Worm (Caenorhabditis elegans) whole organism, L2 larva: Measurements from ENCODE around the gene ZK1098.11.

ENCODE experiments used
- ceh-82 ChIP-seq: fragments of 150-350 bp; optimal IDR thresholded peaks from 2 replicates; lab custom pipeline; 2014; ENCODE audit warnings: missing biosample characterization, missing genetic modification characterization
- dmd-4 ChIP-seq: sonication (generic microtip); optimal IDR thresholded peaks from 2 replicates; lab custom pipeline; 2017; ENCODE audit warnings: missing biosample characterization, missing genetic modification characterization
- nhr-12 ChIP-seq: fragments of 150-350 bp; optimal IDR thresholded peaks from 2 replicates; lab custom pipeline; 2014; ENCODE audit warnings: missing biosample characterization, missing genetic modification characterization
- ztf-11 ChIP-seq: sonication (generic microtip); optimal IDR thresholded peaks from 2 replicates; lab custom pipeline; 2017; ENCODE audit warnings: missing biosample characterization, missing genetic modification characterization

DNA sequence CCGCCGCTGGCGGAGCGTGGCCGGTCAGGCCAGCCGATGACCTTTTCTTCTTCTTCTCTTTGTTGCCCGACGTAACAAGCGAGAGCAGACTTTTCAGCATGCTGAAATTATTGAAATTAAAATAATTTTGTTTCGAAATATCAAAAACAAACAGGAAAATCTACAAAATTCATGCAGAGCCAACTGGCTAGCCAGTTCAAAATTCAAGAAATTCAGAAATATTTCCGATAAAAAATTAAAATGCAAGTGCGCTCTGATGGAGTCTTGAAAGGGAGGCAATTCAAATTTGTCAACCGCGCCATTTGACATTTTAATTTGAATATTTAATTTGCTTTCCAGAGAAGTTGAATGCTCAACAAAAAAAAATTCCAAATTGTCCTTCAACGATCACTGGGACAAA is 44.2 kb downstream of the ZK1098.11 start, which contains the start of gene F58A4.2:
- TF ChIP-seq ceh-82 (tag; lab: Kevin White, UChicago) (no peak), nhr-12 (tag; lab: Kevin White, UChicago) (no peak), dmd-4 (no peak), ztf-11 (tag; lab: Kevin White, UChicago) (no peak)
